Fruit fly (Drosophila melanogaster): Measurements from ENCODE around the gene Gr64a.

- TF ChIP-seq CG5204 (GFP tag; optimal IDR thresholded peaks at IDR 0.05) (no peak), cnc (optimal IDR thresholded peaks at IDR 0.05) (no peak), bab1 (GFP tag; optimal IDR thresholded peaks at IDR 0.05) (no peak), CG14711 (tag; optimal IDR thresholded peaks at IDR 0.05) (no peak), tj (GFP tag; optimal IDR thresholded peaks at IDR 0.05) (no peak), kay (GFP tag; ENCODE audit: borderline replicate concordance) (no peak), cic (GFP tag; optimal IDR thresholded peaks at IDR 0.05) (no peak), CG1620 (GFP tag; optimal IDR thresholded peaks at IDR 0.05) (no peak), toe (GFP tag; optimal IDR thresholded peaks at IDR 0.05) (no peak), CG12768 (GFP tag; optimal IDR thresholded peaks at IDR 0.05) (no peak)
Measured at dm6 chr3L:3978762-3979516, 47.6 kb upstream of the Gr64a start.

Measured in whole organism, adult.